Fruit fly (Drosophila melanogaster): ENCODE measurements around the gene CG18814.
A peak's percentile ranks its signal among the peaks of the same experiment; 100 is the strongest.

Gene CG18814

DNA sequence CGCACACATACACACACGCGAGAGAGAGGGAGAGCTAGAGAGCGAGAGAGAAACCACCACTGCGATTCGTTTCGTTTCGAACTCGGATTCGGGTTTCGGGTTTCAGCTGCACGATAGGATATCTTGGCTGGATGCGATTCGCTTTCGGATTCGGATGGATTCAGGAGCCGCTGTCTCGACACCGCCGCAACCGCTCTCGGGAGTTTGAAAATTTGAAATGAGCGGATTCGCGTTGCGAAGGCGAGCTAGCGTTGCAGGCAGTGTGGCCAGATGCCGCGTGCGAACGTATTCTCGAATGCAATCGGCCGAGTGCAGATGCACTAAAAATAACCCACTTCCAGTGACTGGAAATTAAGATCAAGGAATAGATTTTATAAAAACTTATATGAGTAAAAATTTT is 41.9 kb downstream of the CG18814 start, which contains the start of gene fax (continued):
- TF ChIP-seq ab (GFP tag; optimal IDR thresholded peaks at IDR 0.05) (no peak), grn (GFP tag; optimal IDR thresholded peaks at IDR 0.05) (peak; percentile 47), dmrt99B (tag; optimal IDR thresholded peaks at IDR 0.05) (no peak), CG4360 (GFP tag; IDR thresholded peaks at IDR 0.05) (peak; percentile 16; the same call in 1 of the 2 replicates), CG8388 (GFP tag; optimal IDR thresholded peaks at IDR 0.05) (peak; percentile 11), Xrp1 (GFP tag; IDR thresholded peaks at IDR 0.05) (no peak; the same call in 1 of the 2 replicates), schlank (tag; optimal IDR thresholded peaks at IDR 0.05) (no peak), Meics (GFP tag; optimal IDR thresholded peaks at IDR 0.05) (no peak), caup (GFP tag; optimal IDR thresholded peaks at IDR 0.05; ENCODE audit: severe bottlenecking) (peak; percentile 34), Oli (tag; optimal IDR thresholded peaks at IDR 0.05) (no peak), ftz-f1 (GFP tag; optimal IDR thresholded peaks at IDR 0.05) (no peak), sd (tag; optimal IDR thresholded peaks at IDR 0.05) (peak; percentile 23), Nf-YC (tag; optimal IDR thresholded peaks at IDR 0.05) (peak; percentile 58), CG7372 (GFP tag; IDR thresholded peaks at IDR 0.05) (no peak), Nf-YA (GFP tag; IDR thresholded peaks at IDR 0.05) (no peak), Six4 (GFP tag; optimal IDR thresholded peaks at IDR 0.05) (peak; percentile 58), Drgx (GFP tag; IDR thresholded peaks at IDR 0.05) (peak; percentile 40), cas (GFP tag; IDR thresholded peaks at IDR 0.05) (no peak), jumu (GFP tag; optimal IDR thresholded peaks at IDR 0.05) (no peak), tio (GFP tag; optimal IDR thresholded peaks at IDR 0.05) (no peak), fd96Cb (tag; optimal IDR thresholded peaks at IDR 0.05) (no peak), CG7556 (GFP tag; optimal IDR thresholded peaks at IDR 0.05) (no peak), Ets97D (GFP tag; optimal IDR thresholded peaks at IDR 0.05) (peak; percentile 47), lilli (GFP tag; optimal IDR thresholded peaks at IDR 0.05) (peak; percentile 4), sna (GFP tag; IDR thresholded peaks at IDR 0.05; ENCODE audit: partially characterized antibody) (0 out of 2 replicates have a peak, but pooled peaks have one; percentile 46), Hey (tag; optimal IDR thresholded peaks at IDR 0.05) (no peak), fd64A (GFP tag; optimal IDR thresholded peaks at IDR 0.05) (no peak), maf-S (GFP tag; optimal IDR thresholded peaks at IDR 0.05) (no peak), cwo (GFP tag; optimal IDR thresholded peaks at IDR 0.05) (no peak), CG14014 (GFP tag; IDR thresholded peaks at IDR 0.05) (no peak), Lim3 (GFP tag; IDR thresholded peaks at IDR 0.05) (no peak), Gug (GFP tag; IDR thresholded peaks at IDR 0.05) (no peak), CG7745 (tag; optimal IDR thresholded peaks at IDR 0.05) (peak; percentile 29), fu2 (GFP tag; optimal IDR thresholded peaks at IDR 0.05) (no peak), Awh (GFP tag; IDR thresholded peaks at IDR 0.05) (no peak), Trl (optimal IDR thresholded peaks at IDR 0.05) (peak; percentile 83 to 84), Trl (GFP tag; optimal IDR thresholded peaks at IDR 0.05) (peak; percentile 17), NFAT (GFP tag; IDR thresholded peaks at IDR 0.05) (no peak), CG10431 (GFP tag; optimal IDR thresholded peaks at IDR 0.05) (peak; percentile 41), psq (GFP tag; optimal IDR thresholded peaks at IDR 0.05) (no peak), CG8359 (GFP tag; optimal IDR thresholded peaks at IDR 0.05; ENCODE audit: borderline replicate concordance) (no peak), CG13123 (GFP tag; optimal IDR thresholded peaks at IDR 0.05) (no peak), tx (GFP tag; optimal IDR thresholded peaks at IDR 0.05) (no peak), salm (tag; optimal IDR thresholded peaks at IDR 0.05) (no peak), CG10959 (GFP tag; IDR thresholded peaks at IDR 0.05) (0 out of 2 replicates have a peak, but pooled peaks have one; percentile 11), CG31365 (tag; optimal IDR thresholded peaks at IDR 0.05) (peak; percentile 59), Blimp-1 (GFP tag; optimal IDR thresholded peaks at IDR 0.05) (peak; percentile 33), CTCF (GFP tag; optimal IDR thresholded peaks at IDR 0.05) (no peak), klu (GFP tag; IDR thresholded peaks at IDR 0.05) (no peak), Ravus (GFP tag; IDR thresholded peaks at IDR 0.05) (no peak), Ets65A (GFP tag) (no peak), D (optimal IDR thresholded peaks at IDR 0.05) (no peak), D (GFP tag; optimal IDR thresholded peaks at IDR 0.05) (no peak)

Data from whole organism, embryonic.